Worm (Caenorhabditis elegans) whole organism, young adult: ENCODE measurements around the gene B0464.9.

Experiments
- chd-7 ChIP-seq: sonication (generic microtip); optimal IDR thresholded peaks from 2 replicates; lab custom pipeline; 2016; ENCODE audit warnings: mild to moderate bottlenecking, missing genetic modification characterization, moderate library complexity, missing compliant biosample characterization
- pha-4 ChIP-seq: fragments of 150-350 bp; sonication (generic microtip); optimal IDR thresholded peaks from 2 replicates; lab custom pipeline; 2014; ENCODE audit warnings: missing biosample characterization, missing genetic modification reagents, missing genetic modification characterization
- snpc-1.3 ChIP-seq: sonication (generic microtip); optimal IDR thresholded peaks from 2 replicates; lab custom pipeline; 2017; ENCODE audit warnings: missing genetic modification characterization, mild to moderate bottlenecking, missing compliant biosample characterization, antibody characterized with exemption, moderate library complexity, missing genotype, missing genetic modification reagents; ENCODE audit not compliant: insufficient read depth
- snpc-4 ChIP-seq, 5 experiments: fragments of 150-350 bp in 1 of 5; sonication (generic microtip) in 4 of 5; optimal IDR thresholded peaks; 2 replicates each; lab custom pipeline; 2014 to 2018; ENCODE audit warnings: missing genetic modification characterization in 5 of 5, missing biosample characterization in 3 of 5, antibody characterized with exemption in 2 of 5, mild to moderate bottlenecking in 2 of 5, missing compliant biosample characterization in 2 of 5, missing genotype in 2 of 5, moderate library complexity in 2 of 5, missing genetic modification reagents in 1 of 5
- unc-62 ChIP-seq: fragments of 150-350 bp; optimal IDR thresholded peaks from 2 replicates; lab custom pipeline; 2014; ENCODE audit warnings: missing biosample characterization, missing genetic modification reagents, missing genetic modification characterization

ce11 chrIII:9516148-9516547 is 50.6 kb downstream of the B0464.9 start, which contains the start of gene F55H2.7:
- TF ChIP-seq snpc-4 (GFP tag; optimal IDR thresholded peaks at IDR 0.05; lab: Kevin White, UChicago) (no peak), snpc-4 (tag; optimal IDR thresholded peaks at IDR 0.05; lab: Kevin White, UChicago) (no peak), pha-4 (tag; lab: Kevin White, UChicago) (no peak), unc-62 (GFP tag; lab: Kevin White, UChicago) (no peak), snpc-1.3 (tag; lab: Kevin White, UChicago) (no peak), chd-7 (no peak)
